Fruit fly (Drosophila melanogaster): ENCODE measurements around the gene CG10996.

CG10996 gene

DNA sequence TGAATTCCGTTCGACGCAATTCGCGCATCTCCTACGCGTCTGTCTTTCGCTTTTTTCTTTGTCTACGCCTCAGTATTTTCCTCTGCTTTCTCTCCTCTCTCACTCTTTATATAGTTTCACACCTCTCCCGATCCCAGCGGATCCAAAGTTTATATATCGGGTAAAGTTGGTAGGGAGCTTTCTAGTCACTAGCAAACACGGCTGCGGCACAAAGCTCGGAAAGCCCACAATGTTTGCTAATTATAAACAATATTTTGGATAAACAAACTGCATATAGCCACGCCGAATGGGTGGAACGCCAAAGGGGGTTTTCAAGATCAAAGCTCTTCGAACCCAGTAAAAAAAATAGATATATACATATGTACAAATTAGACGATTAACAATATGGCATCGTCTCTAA, 42.6 kb upstream of the CG10996 start:
- TF ChIP-seq CG16779 (tag; optimal IDR thresholded peaks at IDR 0.05), result no peak
- peak; percentile 7 for TF ChIP-seq CG9139 (GFP tag; optimal IDR thresholded peaks at IDR 0.05)
- TF ChIP-seq CG8319 (GFP tag; optimal IDR thresholded peaks at IDR 0.05), result no peak
- 0 out of 3 replicates have a peak, but pooled peaks have one; percentile 17 for TF ChIP-seq CG8119 (GFP tag; IDR thresholded peaks at IDR 0.05)
- TF ChIP-seq net (GFP tag; optimal IDR thresholded peaks at IDR 0.05), result no peak
- peak; percentile 39 for TF ChIP-seq Eip78C (GFP tag)
- TF ChIP-seq acj6 (GFP tag; optimal IDR thresholded peaks at IDR 0.05), result no peak
- TF ChIP-seq Sox102F (GFP tag; optimal IDR thresholded peaks at IDR 0.05), result no peak
- TF ChIP-seq Lpt (GFP tag; optimal IDR thresholded peaks at IDR 0.05), result no peak
- TF ChIP-seq Smox (GFP tag; optimal IDR thresholded peaks at IDR 0.05), result no peak
- TF ChIP-seq CG34406 (GFP tag; optimal IDR thresholded peaks at IDR 0.05), result no peak
- no peak for TF ChIP-seq Sox15 (GFP tag; optimal IDR thresholded peaks at IDR 0.05)
- no peak for TF ChIP-seq lz (GFP tag; optimal IDR thresholded peaks at IDR 0.05)
- TF ChIP-seq CG3032 (tag; optimal IDR thresholded peaks at IDR 0.05), result no peak
- TF ChIP-seq Met (GFP tag; optimal IDR thresholded peaks at IDR 0.05), result no peak
- TF ChIP-seq Gug (GFP tag; IDR thresholded peaks at IDR 0.05), result no peak
- TF ChIP-seq Sox14 (GFP tag; optimal IDR thresholded peaks at IDR 0.05), result no peak
- TF ChIP-seq CG11902 (GFP tag; optimal IDR thresholded peaks at IDR 0.05), result no peak
- TF ChIP-seq CG6854 (GFP tag; optimal IDR thresholded peaks at IDR 0.05), result no peak
- peak; percentile 66 for TF ChIP-seq fkh (GFP tag; optimal IDR thresholded peaks at IDR 0.05)
- peak; percentile 10; the same call in 1 of the 3 replicates for TF ChIP-seq eg (GFP tag; IDR thresholded peaks at IDR 0.05)
- no peak for TF ChIP-seq Ets21C (GFP tag; optimal IDR thresholded peaks at IDR 0.05)
- no peak for TF ChIP-seq vri (GFP tag; optimal IDR thresholded peaks at IDR 0.05)

DNA sequence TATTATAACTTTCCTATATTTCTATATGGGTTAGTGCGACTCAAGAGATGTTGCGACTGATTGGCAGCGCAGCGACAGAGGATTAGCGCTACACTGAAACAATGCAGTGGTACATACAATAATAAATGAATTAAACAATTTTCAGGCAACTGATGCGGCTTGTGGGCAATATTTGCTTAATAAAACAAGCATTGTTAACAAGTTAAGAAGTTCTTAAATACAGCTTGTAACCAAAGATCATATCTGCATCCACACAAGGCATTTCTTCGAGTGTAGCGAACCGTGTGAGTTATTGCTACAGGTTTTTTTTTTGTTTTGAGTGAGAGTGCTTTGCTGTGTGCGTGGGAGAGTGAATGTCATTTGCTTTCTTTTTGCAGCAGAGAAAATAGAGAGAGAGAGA, 41.5 kb upstream of the CG10996 start:
- TF ChIP-seq Sox15 (GFP tag; optimal IDR thresholded peaks at IDR 0.05) (peak; percentile 84), CG11762 (GFP tag; optimal IDR thresholded peaks at IDR 0.05; ENCODE audit: insufficient read depth) (peak; percentile 88), Sox102F (GFP tag; optimal IDR thresholded peaks at IDR 0.05) (peak; percentile 85), Ets96B (tag; optimal IDR thresholded peaks at IDR 0.05) (peak; percentile 77), lz (GFP tag; optimal IDR thresholded peaks at IDR 0.05) (peak; percentile 89), Eip78C (GFP tag) (peak; percentile 97), CG15336 (GFP tag; IDR thresholded peaks at IDR 0.05) (peak; percentile 96), CG6808 (GFP tag; optimal IDR thresholded peaks at IDR 0.05) (peak; percentile 78), CG1621 (tag; optimal IDR thresholded peaks at IDR 0.05) (peak; percentile 78), Hr4 (GFP tag; optimal IDR thresholded peaks at IDR 0.05) (peak; percentile 98), salr (GFP tag; optimal IDR thresholded peaks at IDR 0.05) (peak; percentile 74 to 80), esn (GFP tag; optimal IDR thresholded peaks at IDR 0.05) (peak; percentile 89), CG3032 (tag; optimal IDR thresholded peaks at IDR 0.05) (peak; percentile 64), CG10631 (GFP tag; optimal IDR thresholded peaks at IDR 0.05) (peak; percentile 84), CG6163 (GFP tag; IDR thresholded peaks at IDR 0.05) (peak; percentile 94), CG6276 (GFP tag; optimal IDR thresholded peaks at IDR 0.05) (peak; percentile 94), dac (GFP tag; optimal IDR thresholded peaks at IDR 0.05) (peak; percentile 93), Ets21C (GFP tag; optimal IDR thresholded peaks at IDR 0.05) (peak; percentile 81), fd59A (GFP tag; optimal IDR thresholded peaks at IDR 0.05) (peak; percentile 75), Smox (GFP tag; optimal IDR thresholded peaks at IDR 0.05) (peak; percentile 85), Hr38 (GFP tag; optimal IDR thresholded peaks at IDR 0.05) (peak; percentile 80), dsx (GFP tag; optimal IDR thresholded peaks at IDR 0.05; ENCODE audit: poor library complexity, severe bottlenecking) (peak; percentile 59), CG8319 (GFP tag; optimal IDR thresholded peaks at IDR 0.05) (peak; percentile 76), Eip75B (GFP tag; optimal IDR thresholded peaks at IDR 0.05) (peak; percentile 90), cyc (GFP tag; optimal IDR thresholded peaks at IDR 0.05) (peak; percentile 90), topi (GFP tag; optimal IDR thresholded peaks at IDR 0.05) (peak; percentile 91), Gug (GFP tag; IDR thresholded peaks at IDR 0.05) (peak; percentile 93), achi (GFP tag; optimal IDR thresholded peaks at IDR 0.05) (peak; percentile 88), Eip93F (GFP tag; optimal IDR thresholded peaks at IDR 0.05) (peak; percentile 45), pdm3 (GFP tag; optimal IDR thresholded peaks at IDR 0.05) (peak; percentile 93), CG3919 (GFP tag; optimal IDR thresholded peaks at IDR 0.05) (peak; percentile 91), acj6 (GFP tag; optimal IDR thresholded peaks at IDR 0.05) (peak; percentile 87), CG10669 (GFP tag; optimal IDR thresholded peaks at IDR 0.05) (peak; percentile 85), Blimp-1 (GFP tag; optimal IDR thresholded peaks at IDR 0.05) (peak; percentile 49), Sox14 (GFP tag; optimal IDR thresholded peaks at IDR 0.05) (peak; percentile 89), CG6854 (GFP tag; optimal IDR thresholded peaks at IDR 0.05) (peak; percentile 45), Hr39 (GFP tag; optimal IDR thresholded peaks at IDR 0.05) (peak; percentile 90), vri (GFP tag; optimal IDR thresholded peaks at IDR 0.05) (peak; percentile 86), CG32006 (GFP tag; optimal IDR thresholded peaks at IDR 0.05) (peak; percentile 98)
